Worm (Caenorhabditis elegans): ENCODE data around the gene let-805.

DNA sequence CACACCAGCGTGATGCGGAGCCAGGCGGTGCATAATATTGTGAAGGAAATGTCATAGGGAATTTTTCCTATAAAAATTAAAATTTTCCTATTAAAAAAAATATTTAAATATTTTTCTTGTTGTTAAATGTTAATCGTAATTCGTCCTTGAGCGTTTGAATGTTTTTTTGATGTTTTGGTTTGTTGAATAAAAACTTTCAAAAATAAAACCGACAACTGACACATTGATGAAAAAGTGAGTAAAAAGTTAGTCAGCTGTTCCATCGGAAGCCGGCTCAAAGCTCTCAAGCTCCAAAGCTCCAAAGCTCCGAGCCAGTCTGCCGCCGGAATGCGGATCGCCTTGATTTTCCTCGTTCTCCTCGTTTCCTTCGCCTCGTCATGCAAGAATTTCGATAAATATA is 39.2 kb upstream of the let-805 start, which contains the start of gene Y71H2B.4:
- no peak for TF ChIP-seq tra-4 (tag; optimal IDR thresholded peaks at IDR 0.05)
- TF ChIP-seq ceh-13 (GFP tag; optimal IDR thresholded peaks at IDR 0.05): no peak
- no peak for TF ChIP-seq scrt-1 (GFP tag; IDR thresholded peaks at IDR 0.05)
- TF ChIP-seq sea-1 (GFP tag; conservative IDR thresholded peaks at IDR 0.05): no peak
- no peak for TF ChIP-seq ceh-36 (tag; optimal IDR thresholded peaks at IDR 0.05)
- TF ChIP-seq flt-1 (GFP tag; IDR thresholded peaks at IDR 0.05): no peak
- TF ChIP-seq tbx-37 (GFP tag; conservative IDR thresholded peaks at IDR 0.05): no peak
- no peak for TF ChIP-seq F13C5.2 (tag; optimal IDR thresholded peaks at IDR 0.05)
